Fruit fly (Drosophila melanogaster): ENCODE results near the gene Lrp4.

The Lrp4 gene

dm6 chrX:15887247-15887616, 23.4 kb upstream of the Lrp4 start, which contains the start of gene tay (continued):
- TF ChIP-seq wdn (GFP tag; IDR thresholded peaks at IDR 0.05), result no peak
- peak; percentile 39 for TF ChIP-seq nmo (GFP tag; optimal IDR thresholded peaks at IDR 0.05)
- TF ChIP-seq Chrac-16 (GFP tag; optimal IDR thresholded peaks at IDR 0.05), result no peak
- TF ChIP-seq toy (GFP tag; IDR thresholded peaks at IDR 0.05), result no peak
- TF ChIP-seq Dbx (GFP tag; IDR thresholded peaks at IDR 0.05), result no peak
- TF ChIP-seq Elba2 (GFP tag; optimal IDR thresholded peaks at IDR 0.05), result no peak
- TF ChIP-seq nerfin-1 (tag; optimal IDR thresholded peaks at IDR 0.05), result no peak
- TF ChIP-seq psq (GFP tag; optimal IDR thresholded peaks at IDR 0.05), result no peak
- no peak for TF ChIP-seq Oli (tag; optimal IDR thresholded peaks at IDR 0.05)
- no peak for TF ChIP-seq CG7556 (GFP tag; optimal IDR thresholded peaks at IDR 0.05)
- TF ChIP-seq Scr (GFP tag; IDR thresholded peaks at IDR 0.05; ENCODE audit: partially characterized antibody), result peak; percentile 63
- no peak for TF ChIP-seq Optix (GFP tag; IDR thresholded peaks at IDR 0.05)
- TF ChIP-seq Max (GFP tag; optimal IDR thresholded peaks at IDR 0.05), result no peak
- TF ChIP-seq chn (GFP tag; optimal IDR thresholded peaks at IDR 0.05), result no peak
- no peak for TF ChIP-seq Tbp (GFP tag; optimal IDR thresholded peaks at IDR 0.05)
- TF ChIP-seq ranshi (GFP tag; IDR thresholded peaks at IDR 0.05), result no peak
- no peak for TF ChIP-seq schlank (tag; optimal IDR thresholded peaks at IDR 0.05)
- TF ChIP-seq Gsc (GFP tag; IDR thresholded peaks at IDR 0.05), result no peak
- no peak for TF ChIP-seq CG14050 (GFP tag; IDR thresholded peaks at IDR 0.05)
- TF ChIP-seq p53 (GFP tag; optimal IDR thresholded peaks at IDR 0.05), result no peak
- no peak for TF ChIP-seq Ptx1 (GFP tag; IDR thresholded peaks at IDR 0.05)
- TF ChIP-seq yki (optimal IDR thresholded peaks at IDR 0.05), result no peak
- no peak for TF ChIP-seq E2f1 (GFP tag; IDR thresholded peaks at IDR 0.05)
- TF ChIP-seq nom (GFP tag; optimal IDR thresholded peaks at IDR 0.05), result no peak
- TF ChIP-seq gce (GFP tag; IDR thresholded peaks at IDR 0.05), result no peak
- no peak for TF ChIP-seq CG10543 (GFP tag; optimal IDR thresholded peaks at IDR 0.05)
- TF ChIP-seq Vsx1 (GFP tag; optimal IDR thresholded peaks at IDR 0.05), result no peak
- TF ChIP-seq Hr78 (GFP tag; optimal IDR thresholded peaks at IDR 0.05), result peak in 1 of 2 experiments; percentile 66
- TF ChIP-seq CG4617 (GFP tag; optimal IDR thresholded peaks at IDR 0.05; ENCODE audit: borderline replicate concordance), result peak; percentile 43
- no peak for TF ChIP-seq CG14667 (GFP tag; IDR thresholded peaks at IDR 0.05)
- TF ChIP-seq gcm2 (GFP tag; optimal IDR thresholded peaks at IDR 0.05), result no peak
- no peak for TF ChIP-seq CG2875 (GFP tag; optimal IDR thresholded peaks at IDR 0.05)
- TF ChIP-seq CG17612 (GFP tag; IDR thresholded peaks at IDR 0.05), result no peak
- TF ChIP-seq dmrt11E (tag; optimal IDR thresholded peaks at IDR 0.05), result no peak
- no peak for TF ChIP-seq eve (GFP tag; optimal IDR thresholded peaks at IDR 0.05)
- no peak for TF ChIP-seq jing (GFP tag; optimal IDR thresholded peaks at IDR 0.05)
- peak; percentile 35 for TF ChIP-seq zfh2 (GFP tag; optimal IDR thresholded peaks at IDR 0.05)
- no peak for TF ChIP-seq Fer3 (tag; optimal IDR thresholded peaks at IDR 0.05)
- TF ChIP-seq cad (GFP tag; optimal IDR thresholded peaks at IDR 0.05), result no peak
- TF ChIP-seq CG13424 (tag; optimal IDR thresholded peaks at IDR 0.05), result no peak
- TF ChIP-seq klu (GFP tag; IDR thresholded peaks at IDR 0.05), result no peak
- TF ChIP-seq sna (GFP tag; IDR thresholded peaks at IDR 0.05; ENCODE audit: partially characterized antibody), result peak; percentile 34; the same call in 1 of the 2 replicates
- no peak for TF ChIP-seq insv (GFP tag; optimal IDR thresholded peaks at IDR 0.05)
- no peak for TF ChIP-seq dpn (GFP tag; optimal IDR thresholded peaks at IDR 0.05)
- TF ChIP-seq CG8924 (tag; optimal IDR thresholded peaks at IDR 0.05), result no peak
- TF ChIP-seq HHEX (GFP tag; optimal IDR thresholded peaks at IDR 0.05), result no peak
- TF ChIP-seq Mes4 (GFP tag; optimal IDR thresholded peaks at IDR 0.05), result no peak
- no peak for TF ChIP-seq Drgx (GFP tag; IDR thresholded peaks at IDR 0.05)
- no peak for TF ChIP-seq Adf1 (GFP tag; IDR thresholded peaks at IDR 0.05)
- no peak for TF ChIP-seq CG3163 (GFP tag; optimal IDR thresholded peaks at IDR 0.05)
- no peak for TF ChIP-seq CG3838 (GFP tag; optimal IDR thresholded peaks at IDR 0.05)
- no peak for TF ChIP-seq CG31224 (GFP tag; IDR thresholded peaks at IDR 0.05)
- no peak for TF ChIP-seq sqz (GFP tag; optimal IDR thresholded peaks at IDR 0.05)
